Worm (Caenorhabditis elegans) whole organism, L4/young adult: Measurements from ENCODE around the gene hlh-8.
A peak's percentile ranks its signal among the peaks of the same experiment; 100 is the strongest.

Experiments used
- W03F9.2 ChIP-seq: fragments of 150-350 bp; optimal IDR thresholded peaks from 2 replicates; lab custom pipeline; 2014; ENCODE audit warnings: missing biosample characterization, missing genetic modification characterization
- dao-5 ChIP-seq: sonication (generic microtip); optimal IDR thresholded peaks from 2 replicates; lab custom pipeline; 2016; ENCODE audit warnings: missing genotype, missing genetic modification characterization, moderate library complexity, missing compliant biosample characterization
- him-1 ChIP-seq: sonication (generic microtip); optimal IDR thresholded peaks from 2 replicates; lab custom pipeline; 2016; ENCODE audit warnings: missing genotype, missing genetic modification reagents, missing genetic modification characterization, missing compliant biosample characterization

The hlh-8 gene

ce11 chrX:8148993-8149392 lies 32.7 kb downstream of the hlh-8 start:
- TF ChIP-seq dao-5 (tag; lab: Kevin White, UChicago) (no peak), him-1 (tag; lab: Kevin White, UChicago) (no peak), W03F9.2 (tag; lab: Kevin White, UChicago) (no peak)

ce11 chrX:8150621-8151020 lies 34.4 kb downstream of the hlh-8 start, which contains the start of gene F22F1.2:
Gene F22F1.2, minus strand, starts transcription at chrX:8150721.
- TF ChIP-seq dao-5 (tag; lab: Kevin White, UChicago): no peak
- no peak for TF ChIP-seq him-1 (tag; lab: Kevin White, UChicago)
- TF ChIP-seq W03F9.2 (tag; lab: Kevin White, UChicago): no peak

ce11 chrX:8151409-8151808 lies 35.2 kb downstream of the hlh-8 start:
- TF ChIP-seq him-1 (tag; lab: Kevin White, UChicago) (no peak), W03F9.2 (tag; lab: Kevin White, UChicago) (no peak), dao-5 (tag; lab: Kevin White, UChicago) (no peak)

- TF ChIP-seq dao-5 (tag; lab: Kevin White, UChicago): peak; percentile 30
These were observed 39.2 kb downstream of the hlh-8 start for ce11 chrX:8155447-8155877.

ce11 chrX:8155969-8156368 lies 39.7 kb downstream of the hlh-8 start:
- TF ChIP-seq W03F9.2 (tag; lab: Kevin White, UChicago): no peak
- no peak for TF ChIP-seq dao-5 (tag; lab: Kevin White, UChicago)
- TF ChIP-seq him-1 (tag; lab: Kevin White, UChicago): no peak

ce11 chrX:8156502-8156901 lies 40.2 kb downstream of the hlh-8 start:
- TF ChIP-seq him-1 (tag; lab: Kevin White, UChicago) (no peak), W03F9.2 (tag; lab: Kevin White, UChicago) (peak; percentile 22)

- TF ChIP-seq W03F9.2 (tag; lab: Kevin White, UChicago): no peak
- no peak for TF ChIP-seq him-1 (tag; lab: Kevin White, UChicago)
- no peak for TF ChIP-seq dao-5 (tag; lab: Kevin White, UChicago)
These were observed 40.9 kb downstream of the hlh-8 start for ce11 chrX:8157132-8157531.

- TF ChIP-seq him-1 (tag; lab: Kevin White, UChicago) (no peak), dao-5 (tag; lab: Kevin White, UChicago) (no peak), W03F9.2 (tag; lab: Kevin White, UChicago) (no peak)
These were observed 42.9 kb downstream of the hlh-8 start, which contains the start of gene hil-3 for ce11 chrX:8158975-8159813. Gene hil-3, plus strand, starts transcription at chrX:8159169.

DNA sequence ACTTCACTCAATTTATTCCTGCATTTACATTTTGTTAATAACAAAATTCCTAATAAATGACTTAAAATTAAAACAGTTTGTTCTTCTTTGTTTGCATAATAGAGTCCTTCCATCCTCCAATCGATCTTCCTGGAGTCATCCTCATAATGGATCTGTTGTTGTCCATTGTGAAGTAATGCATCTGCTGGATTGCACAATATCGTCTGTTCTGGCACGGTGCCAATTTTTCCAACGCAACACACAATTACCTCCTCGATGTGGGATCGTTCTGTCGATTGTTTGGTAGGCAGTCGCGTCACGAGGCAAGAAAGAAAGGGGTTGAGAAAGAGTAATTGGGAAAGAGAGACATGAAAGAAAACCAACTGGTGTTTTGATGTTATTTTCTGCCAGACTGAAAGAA lies 43.8 kb downstream of the hlh-8 start:
- TF ChIP-seq dao-5 (tag; lab: Kevin White, UChicago) (no peak), him-1 (tag; lab: Kevin White, UChicago) (no peak), W03F9.2 (tag; lab: Kevin White, UChicago) (no peak)

ce11 chrX:8162793-8163192 lies 46.5 kb downstream of the hlh-8 start, which contains the start of gene F22F1.3:
Gene F22F1.3, minus strand, starts transcription at chrX:8163073.
- TF ChIP-seq him-1 (tag; lab: Kevin White, UChicago) (no peak), dao-5 (tag; lab: Kevin White, UChicago) (no peak), W03F9.2 (tag; lab: Kevin White, UChicago) (no peak)

DNA sequence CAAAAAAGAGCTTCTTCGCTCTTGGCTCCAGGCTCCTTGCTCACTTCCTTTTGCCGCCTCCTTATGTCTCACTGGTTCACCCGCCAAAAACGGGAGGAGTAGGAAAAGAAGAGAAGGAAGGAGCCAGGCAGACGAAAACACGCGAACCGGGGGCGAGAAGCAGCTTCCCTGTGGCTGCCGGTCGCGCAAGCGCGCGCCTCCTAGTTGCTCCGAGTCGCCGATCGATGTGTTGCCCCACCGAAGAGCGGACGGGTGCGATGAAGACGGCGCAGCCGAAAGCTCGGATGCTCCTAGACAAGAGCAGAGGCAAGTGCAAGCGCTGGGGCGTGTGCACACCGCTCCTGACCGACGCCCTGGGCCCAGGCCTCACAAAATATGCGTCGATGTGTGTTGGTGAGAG lies 47.3 kb downstream of the hlh-8 start:
- TF ChIP-seq W03F9.2 (tag; lab: Kevin White, UChicago) (no peak), him-1 (tag; lab: Kevin White, UChicago) (peak; percentile 77)

DNA sequence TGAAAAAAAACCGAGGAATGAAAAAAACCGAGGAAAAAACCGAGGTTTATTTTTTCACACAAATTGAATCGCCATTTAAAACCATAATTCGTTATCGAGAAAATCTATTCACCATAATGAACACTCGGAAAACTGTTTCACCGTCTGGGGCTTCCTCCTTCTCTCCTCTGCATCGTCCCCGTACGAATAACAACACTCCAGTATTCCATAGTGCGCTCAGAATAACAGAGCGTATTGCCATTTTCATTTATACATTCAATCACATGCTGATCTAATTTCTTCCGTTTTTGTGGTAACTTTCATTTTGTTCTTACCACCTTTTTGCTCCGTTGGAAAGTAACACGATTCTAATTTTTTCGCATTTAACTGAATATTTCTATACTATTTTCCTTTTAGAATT lies 53.3 kb downstream of the hlh-8 start, which contains the start of gene C17H11.2:
Gene C17H11.2, plus strand, starts transcription at position 397 of the 400 bp plus-strand sequence.
- TF ChIP-seq him-1 (tag; lab: Kevin White, UChicago) (no peak), W03F9.2 (tag; lab: Kevin White, UChicago) (no peak), dao-5 (tag; lab: Kevin White, UChicago) (no peak)
